Worm (Caenorhabditis elegans) whole organism, L1 larva: ENCODE results near the gene C52B11.5.
A peak's percentile ranks its signal among the peaks of the same experiment; 100 is the strongest.

Experiments
- C04F5.9 ChIP-seq: sonication (generic microtip); optimal IDR thresholded peaks from 2 replicates; lab custom pipeline; 2016; ENCODE audit warnings: missing genetic modification characterization, missing compliant biosample characterization
- F16B12.6 ChIP-seq: fragments of 150-350 bp; optimal IDR thresholded peaks from 2 replicates; lab custom pipeline; 2014; ENCODE audit warnings: missing biosample characterization, missing genetic modification characterization
- Y116A8C.19 ChIP-seq: sonication (generic microtip); optimal IDR thresholded peaks from 2 replicates; lab custom pipeline; 2016; ENCODE audit warnings: missing compliant biosample characterization, missing genetic modification characterization, borderline replicate concordance
- aha-1 ChIP-seq: fragments of 150-350 bp; optimal IDR thresholded peaks from 2 replicates; lab custom pipeline; 2014; ENCODE audit warnings: missing biosample characterization, missing genetic modification characterization
- alr-1 ChIP-seq: fragments of 200-800 bp; sonication (Bioruptor generic); optimal IDR thresholded peaks from 2 replicates; lab custom pipeline; 2018; ENCODE audit warnings: borderline replicate concordance, mild to moderate bottlenecking, missing genetic modification characterization, missing compliant biosample characterization
- ama-1 ChIP-seq: fragments of 150-350 bp; optimal IDR thresholded peaks from 2 replicates; lab custom pipeline; 2014
- blmp-1 ChIP-seq: fragments of 150-350 bp; optimal IDR thresholded peaks from 2 replicates; lab custom pipeline; 2014; ENCODE audit warnings: missing biosample characterization, missing genetic modification characterization
- ceh-8 ChIP-seq: fragments of 200-800 bp; sonication (Bioruptor generic); optimal IDR thresholded peaks from 2 replicates; lab custom pipeline; 2018; ENCODE audit warnings: mild to moderate bottlenecking, missing genetic modification characterization, moderate library complexity, missing compliant biosample characterization
- ceh-82 ChIP-seq, 3 experiments: fragments of 150-350 bp in 1 of 3; sonication (generic microtip) in 2 of 3; optimal IDR thresholded peaks; 2 replicates each; lab custom pipeline; 2014 to 2017; ENCODE audit warnings: missing biosample characterization in 3 of 3, missing genetic modification characterization in 3 of 3
- dpl-1 ChIP-seq, 3 experiments: fragments of 150-350 bp in 2 of 3; sonication (generic microtip) in 1 of 3; optimal IDR thresholded peaks; 2 replicates each; lab custom pipeline; 2014 to 2017; ENCODE audit warnings: missing biosample characterization in 3 of 3, missing genetic modification characterization in 3 of 3, missing genetic modification reagents in 3 of 3
- efl-1 ChIP-seq, 4 experiments: fragments of 150-350 bp; optimal IDR thresholded peaks in 3 of 4; peaks in 1 of 4; 1 replicate in 1 of 4; 2 replicates in 3 of 4; lab custom pipeline; 2014; ENCODE audit warnings: missing biosample characterization in 2 of 4, missing genetic modification characterization in 2 of 4, missing genetic modification reagents in 2 of 4
- efl-3 ChIP-seq: fragments of 200-800 bp; sonication (Bioruptor generic); optimal IDR thresholded peaks from 2 replicates; lab custom pipeline; 2018; ENCODE audit warnings: mild to moderate bottlenecking, missing genetic modification characterization, missing compliant biosample characterization
- egl-27 ChIP-seq, 2 experiments: fragments of 150-350 bp in 1 of 2; sonication (generic microtip); optimal IDR thresholded peaks; 3 replicates each; lab custom pipeline; 2017 to 2018; ENCODE audit warnings: missing biosample characterization in 2 of 2, missing genetic modification characterization in 2 of 2, missing genetic modification reagents in 2 of 2
- elt-2 ChIP-seq: sonication (generic microtip); optimal IDR thresholded peaks from 2 replicates; lab custom pipeline; 2016; ENCODE audit warnings: missing genetic modification characterization, mild to moderate bottlenecking, inconsistent platforms, missing compliant biosample characterization, missing genetic modification reagents
- elt-3 ChIP-seq, 6 experiments: fragments of 150-350 bp in 1 of 6; sonication (generic microtip); optimal IDR thresholded peaks; 2 replicates each; lab custom pipeline; 2017 to 2018; ENCODE audit warnings: missing biosample characterization in 6 of 6, missing genetic modification characterization in 6 of 6, inconsistent platforms in 1 of 6
- ets-5 ChIP-seq: fragments of 200-800 bp; sonication (Bioruptor generic); IDR thresholded peaks from 2 replicates; pipeline ENCODE4 v1.3.6; 2022; ENCODE audit warnings: missing genetic modification characterization, missing compliant biosample characterization
- fkh-4 ChIP-seq: sonication (generic microtip); optimal IDR thresholded peaks from 2 replicates; lab custom pipeline; 2016; ENCODE audit warnings: missing compliant biosample characterization, missing genetic modification characterization, borderline replicate concordance
- grh-1 ChIP-seq: fragments of 200-800 bp; sonication (Bioruptor generic); IDR thresholded peaks from 2 replicates; pipeline ENCODE4 v1.3.6; 2022; ENCODE audit warnings: missing genetic modification reagents, missing genetic modification characterization, missing compliant biosample characterization
- hlh-17 ChIP-seq: fragments of 200-800 bp; sonication (Bioruptor generic); optimal IDR thresholded peaks from 2 replicates; lab custom pipeline; 2018; ENCODE audit warnings: missing genetic modification characterization, mild to moderate bottlenecking, missing compliant biosample characterization, moderate library complexity, borderline replicate concordance
- hlh-4 ChIP-seq: sonication (generic microtip); optimal IDR thresholded peaks from 2 replicates; lab custom pipeline; 2016; ENCODE audit warnings: mild to moderate bottlenecking, missing genetic modification characterization, missing compliant biosample characterization
- hpl-2 ChIP-seq: fragments of 150-350 bp; optimal IDR thresholded peaks from 2 replicates; lab custom pipeline; 2014; ENCODE audit warnings: missing biosample characterization, missing genetic modification reagents, missing genetic modification characterization
- lin-14 ChIP-seq: fragments of 200-800 bp; sonication (Bioruptor generic); optimal IDR thresholded peaks from 2 replicates; lab custom pipeline; 2018; ENCODE audit warnings: mild to moderate bottlenecking, missing genetic modification characterization, moderate library complexity, missing compliant biosample characterization
- lin-39 ChIP-seq: fragments of 150-350 bp; optimal IDR thresholded peaks from 2 replicates; lab custom pipeline; 2014; ENCODE audit warnings: missing biosample characterization, missing genetic modification reagents, missing genetic modification characterization
- mef-2 ChIP-seq: fragments of 150-350 bp; optimal IDR thresholded peaks from 2 replicates; lab custom pipeline; 2014; ENCODE audit warnings: missing biosample characterization, missing genetic modification characterization
- mep-1 ChIP-seq: fragments of 150-350 bp; optimal IDR thresholded peaks from 2 replicates; lab custom pipeline; 2014; ENCODE audit warnings: missing biosample characterization, missing genetic modification characterization
- nhr-11 ChIP-seq: fragments of 150-350 bp; optimal IDR thresholded peaks from 2 replicates; lab custom pipeline; 2014; ENCODE audit warnings: missing biosample characterization, missing genetic modification characterization
- nhr-20 ChIP-seq: sonication (generic microtip); optimal IDR thresholded peaks from 2 replicates; lab custom pipeline; 2016; ENCODE audit warnings: mild to moderate bottlenecking, missing genetic modification characterization, missing compliant biosample characterization
- nhr-47 ChIP-seq: sonication (generic microtip); optimal IDR thresholded peaks from 2 replicates; lab custom pipeline; 2016; ENCODE audit warnings: mild to moderate bottlenecking, missing genetic modification characterization, moderate library complexity, missing compliant biosample characterization
- nhr-71 ChIP-seq: sonication (generic microtip); optimal IDR thresholded peaks from 2 replicates; lab custom pipeline; 2016; ENCODE audit warnings: mild to moderate bottlenecking, missing genetic modification characterization, moderate library complexity, missing compliant biosample characterization
- nhr-77 ChIP-seq: fragments of 150-350 bp; optimal IDR thresholded peaks from 2 replicates; lab custom pipeline; 2014; ENCODE audit warnings: missing biosample characterization, missing genetic modification characterization
- nhr-84 ChIP-seq: sonication (generic microtip); optimal IDR thresholded peaks from 2 replicates; lab custom pipeline; 2017; ENCODE audit warnings: missing biosample characterization, missing genetic modification characterization
- nhr-85 ChIP-seq: sonication (generic microtip); peaks from one replicate; lab custom pipeline; 2016; ENCODE audit warnings: missing genetic modification characterization, inconsistent platforms, missing compliant biosample characterization
- pax-3 ChIP-seq: fragments of 200-800 bp; sonication (Bioruptor generic); optimal IDR thresholded peaks from 2 replicates; lab custom pipeline; 2018; ENCODE audit warnings: mild to moderate bottlenecking, missing genetic modification characterization, moderate library complexity, missing compliant biosample characterization
- pqm-1 ChIP-seq: sonication (generic microtip); optimal IDR thresholded peaks from 3 replicates; lab custom pipeline; 2017; ENCODE audit warnings: missing biosample characterization, missing genetic modification characterization
- snu-23 ChIP-seq: sonication (generic microtip); optimal IDR thresholded peaks from 2 replicates; lab custom pipeline; 2016; ENCODE audit warnings: missing genetic modification characterization, missing compliant biosample characterization
- sox-4 ChIP-seq: sonication (generic microtip); optimal IDR thresholded peaks from 2 replicates; lab custom pipeline; 2016; ENCODE audit warnings: missing genetic modification characterization, missing compliant biosample characterization
- sptf-1 ChIP-seq: fragments of 150-350 bp; optimal IDR thresholded peaks from 2 replicates; lab custom pipeline; 2014; ENCODE audit warnings: missing biosample characterization, missing genetic modification characterization
- sup-37 ChIP-seq: fragments of 200-800 bp; sonication (Bioruptor generic); optimal IDR thresholded peaks from 2 replicates; lab custom pipeline; 2018; ENCODE audit warnings: mild to moderate bottlenecking, missing genetic modification characterization, missing compliant biosample characterization
- swsn-7 ChIP-seq: sonication (generic microtip); optimal IDR thresholded peaks from 2 replicates; lab custom pipeline; 2016; ENCODE audit warnings: missing genetic modification characterization, missing compliant biosample characterization
- unc-130 ChIP-seq: fragments of 150-350 bp; optimal IDR thresholded peaks from 2 replicates; lab custom pipeline; 2017; ENCODE audit warnings: missing biosample characterization, missing genetic modification characterization, inconsistent platforms
- unc-30 ChIP-seq: sonication (generic microtip); optimal IDR thresholded peaks from 2 replicates; lab custom pipeline; 2017; ENCODE audit warnings: missing biosample characterization, missing genetic modification characterization
- unc-86 ChIP-seq: sonication (generic microtip); optimal IDR thresholded peaks from 2 replicates; lab custom pipeline; 2016; ENCODE audit warnings: missing genetic modification characterization, missing compliant biosample characterization
- xbp-1 ChIP-seq: sonication (generic microtip); optimal IDR thresholded peaks from 2 replicates; lab custom pipeline; 2016; ENCODE audit warnings: missing genetic modification characterization, missing compliant biosample characterization
- zag-1 ChIP-seq: fragments of 150-350 bp; optimal IDR thresholded peaks from 2 replicates; lab custom pipeline; 2014; ENCODE audit warnings: missing biosample characterization, missing genetic modification characterization
- zip-4 ChIP-seq: fragments of 200-800 bp; sonication (Bioruptor generic); optimal IDR thresholded peaks from 2 replicates; lab custom pipeline; 2018; ENCODE audit warnings: mild to moderate bottlenecking, missing genetic modification characterization, moderate library complexity, missing compliant biosample characterization
- ztf-11 ChIP-seq, 2 experiments: sonication (generic microtip); optimal IDR thresholded peaks; 2 replicates each; lab custom pipeline; 2016 to 2017; ENCODE audit warnings: missing genetic modification characterization in 2 of 2, missing biosample characterization in 1 of 2, missing compliant biosample characterization in 1 of 2
- ztf-4 ChIP-seq: fragments of 150-350 bp; optimal IDR thresholded peaks from 2 replicates; lab custom pipeline; 2014; ENCODE audit warnings: missing biosample characterization, missing genetic modification characterization

C52B11.5 gene

ce11 chrX:1319708-1320107, 47.1 kb downstream of the C52B11.5 start (continued):
- no peak for TF ChIP-seq ama-1 (lab: Kevin White, UChicago)
- TF ChIP-seq snu-23: peak; percentile 64
- TF ChIP-seq grh-1 (GFP tag; lab: Robert Waterston, UW): no peak
- TF ChIP-seq Y116A8C.19 (tag; lab: Kevin White, UChicago): no peak
- TF ChIP-seq hlh-4: no peak
- TF ChIP-seq zip-4 (GFP tag; lab: Kevin White, UChicago): no peak
- TF ChIP-seq ceh-82 (tag; optimal IDR thresholded peaks at IDR 0.05; lab: Kevin White, UChicago): peak; percentile 9 to 74 (median 59)
- peak; percentile 2 for TF ChIP-seq unc-86
- peak; percentile 79 for TF ChIP-seq nhr-85 (tag; lab: Kevin White, UChicago)
- peak; percentile 92 for TF ChIP-seq lin-14 (GFP tag; lab: Kevin White, UChicago)
- TF ChIP-seq C04F5.9 (tag; lab: Kevin White, UChicago): no peak
- peak; percentile 72 for TF ChIP-seq nhr-20 (tag; lab: Kevin White, UChicago)
- TF ChIP-seq efl-3: no peak
- TF ChIP-seq hpl-2 (GFP tag; lab: Kevin White, UChicago): peak; percentile 3
- TF ChIP-seq elt-3 (tag; optimal IDR thresholded peaks at IDR 0.05; lab: Kevin White, UChicago): peak in 1 of 6 experiments; percentile 0

ce11 chrX:1321044-1321443, 48.5 kb downstream of the C52B11.5 start, which contains the start of gene pdk-1:
TSS of gene pdk-1 (plus strand) at chrX:1321344.
- TF ChIP-seq grh-1 (GFP tag; lab: Robert Waterston, UW): no peak
- no peak for TF ChIP-seq xbp-1
- no peak for TF ChIP-seq sup-37 (GFP tag; lab: Kevin White, UChicago)
- TF ChIP-seq nhr-77 (tag; lab: Kevin White, UChicago): no peak
- no peak for TF ChIP-seq ama-1 (lab: Kevin White, UChicago)
- no peak for TF ChIP-seq pqm-1 (tag; lab: Kevin White, UChicago)
- no peak for TF ChIP-seq elt-3 (tag; optimal IDR thresholded peaks at IDR 0.05; lab: Kevin White, UChicago)
- no peak for TF ChIP-seq unc-30 (tag; lab: Kevin White, UChicago)
- TF ChIP-seq mep-1: no peak
- no peak for TF ChIP-seq zag-1 (tag; lab: Kevin White, UChicago)
- TF ChIP-seq nhr-11: no peak
- TF ChIP-seq F16B12.6 (tag; lab: Kevin White, UChicago): no peak
- no peak for TF ChIP-seq ets-5 (GFP tag; lab: Robert Waterston, UW)
- TF ChIP-seq, all 84 proteins: peak for 0

- TF ChIP-seq elt-3 (tag; optimal IDR thresholded peaks at IDR 0.05; lab: Kevin White, UChicago) (peak in 5 of 6 experiments; percentile 24 to 85 (median 70)), efl-3 (no peak), nhr-84 (tag; lab: Kevin White, UChicago) (no peak), mep-1 (peak; percentile 80), efl-1 (optimal IDR thresholded peaks at IDR 0.05; lab: Kevin White, UChicago) (peak; percentile 58 to 73), efl-1 (GFP tag; optimal IDR thresholded peaks at IDR 0.05 in 1 of 2; lab: Kevin White, UChicago) (peak in 1 of 2 experiments; percentile 86), pax-3 (tag; lab: Kevin White, UChicago) (peak; percentile 47), ztf-11 (tag; optimal IDR thresholded peaks at IDR 0.05; lab: Kevin White, UChicago) (peak in 1 of 2 experiments; percentile 30), sox-4 (tag; lab: Kevin White, UChicago) (peak; percentile 50), zip-4 (GFP tag; lab: Kevin White, UChicago) (no peak), elt-2 (no peak), blmp-1 (tag; lab: Kevin White, UChicago) (peak; percentile 27), ceh-8 (GFP tag; lab: Kevin White, UChicago) (peak; percentile 65), nhr-47 (peak; percentile 90), sptf-1 (tag; lab: Kevin White, UChicago) (no peak), nhr-85 (tag; lab: Kevin White, UChicago) (peak; percentile 82), dpl-1 (GFP tag; optimal IDR thresholded peaks at IDR 0.05; lab: Kevin White, UChicago) (peak in 2 of 3 experiments; percentile 7 to 35), mef-2 (tag; lab: Kevin White, UChicago) (no peak), nhr-71 (tag; lab: Kevin White, UChicago) (peak; percentile 70), aha-1 (tag; lab: Kevin White, UChicago) (no peak), ztf-4 (tag; lab: Kevin White, UChicago) (peak; percentile 74), egl-27 (tag; optimal IDR thresholded peaks at IDR 0.05; lab: Kevin White, UChicago) (no peak), pqm-1 (tag; lab: Kevin White, UChicago) (no peak), nhr-77 (tag; lab: Kevin White, UChicago) (peak; percentile 72), swsn-7 (tag; lab: Kevin White, UChicago) (peak; percentile 67), ama-1 (lab: Kevin White, UChicago) (no peak), hlh-4 (no peak), unc-130 (tag; lab: Kevin White, UChicago) (peak; percentile 38), lin-39 (peak; percentile 36), xbp-1 (peak; percentile 64), ceh-82 (tag; optimal IDR thresholded peaks at IDR 0.05; lab: Kevin White, UChicago) (peak; percentile 67 to 91 (median 76)), alr-1 (tag; lab: Kevin White, UChicago) (no peak), hlh-17 (GFP tag; lab: Kevin White, UChicago) (no peak), fkh-4 (tag; lab: Kevin White, UChicago) (no peak)
These were observed 50.4 kb downstream of the C52B11.5 start for ce11 chrX:1322997-1323396.
